Worm (Caenorhabditis elegans) whole organism, L1 larva: ENCODE measurements around the gene irld-19.

Experiments used
- ceh-8 ChIP-seq: fragments of 200-800 bp; sonication (Bioruptor generic); optimal IDR thresholded peaks from 2 replicates; lab custom pipeline; 2018; ENCODE audit warnings: mild to moderate bottlenecking, missing genetic modification characterization, moderate library complexity, missing compliant biosample characterization
- isw-1 ChIP-seq: fragments of 200-800 bp; sonication (Bioruptor generic); IDR thresholded peaks from 2 replicates; pipeline ENCODE4 v1.3.6; 2022; ENCODE audit warnings: missing genetic modification characterization, missing compliant biosample characterization
- lin-39 ChIP-seq: fragments of 150-350 bp; optimal IDR thresholded peaks from 2 replicates; lab custom pipeline; 2014; ENCODE audit warnings: missing biosample characterization, missing genetic modification reagents, missing genetic modification characterization
- lsy-2 ChIP-seq, 2 experiments: fragments of 150-350 bp; optimal IDR thresholded peaks; 2 replicates each; lab custom pipeline; 2014; ENCODE audit warnings: missing biosample characterization in 2 of 2, missing genetic modification characterization in 2 of 2
- mef-2 ChIP-seq: fragments of 150-350 bp; optimal IDR thresholded peaks from 2 replicates; lab custom pipeline; 2014; ENCODE audit warnings: missing biosample characterization, missing genetic modification characterization
- mep-1 ChIP-seq: fragments of 150-350 bp; optimal IDR thresholded peaks from 2 replicates; lab custom pipeline; 2014; ENCODE audit warnings: missing biosample characterization, missing genetic modification characterization
- nhr-20 ChIP-seq: sonication (generic microtip); optimal IDR thresholded peaks from 2 replicates; lab custom pipeline; 2016; ENCODE audit warnings: mild to moderate bottlenecking, missing genetic modification characterization, missing compliant biosample characterization
- pqm-1 ChIP-seq: sonication (generic microtip); optimal IDR thresholded peaks from 3 replicates; lab custom pipeline; 2017; ENCODE audit warnings: missing biosample characterization, missing genetic modification characterization
- sox-4 ChIP-seq: sonication (generic microtip); optimal IDR thresholded peaks from 2 replicates; lab custom pipeline; 2016; ENCODE audit warnings: missing genetic modification characterization, missing compliant biosample characterization
- sptf-1 ChIP-seq: fragments of 150-350 bp; optimal IDR thresholded peaks from 2 replicates; lab custom pipeline; 2014; ENCODE audit warnings: missing biosample characterization, missing genetic modification characterization

- no peak for TF ChIP-seq pqm-1 (tag; lab: Kevin White, UChicago)
- TF ChIP-seq mef-2 (tag; lab: Kevin White, UChicago): no peak
- no peak for TF ChIP-seq lsy-2 (tag; optimal IDR thresholded peaks at IDR 0.05; lab: Kevin White, UChicago)
- TF ChIP-seq isw-1 (GFP tag; lab: Robert Waterston, UW): no peak
- TF ChIP-seq nhr-20 (tag; lab: Kevin White, UChicago): no peak
- no peak for TF ChIP-seq mep-1 (tag; lab: Kevin White, UChicago)
- TF ChIP-seq sox-4 (tag; lab: Kevin White, UChicago): no peak
- no peak for TF ChIP-seq ceh-8 (GFP tag; lab: Kevin White, UChicago)
- no peak for TF ChIP-seq sptf-1 (tag; lab: Kevin White, UChicago)
- no peak for TF ChIP-seq lin-39
Measured at ce11 chrIII:12779676-12780337, 15.7 kb upstream of the irld-19 start, which contains the start of gene gab-1.
